Worm (Caenorhabditis elegans) whole organism, L1 larva: Measurements from ENCODE around the gene F54D12.1.

Experiments used
- dpl-1 ChIP-seq, 3 experiments: fragments of 150-350 bp in 2 of 3; sonication (generic microtip) in 1 of 3; optimal IDR thresholded peaks; 2 replicates each; lab custom pipeline; 2014 to 2017; ENCODE audit warnings: missing biosample characterization in 3 of 3, missing genetic modification characterization in 3 of 3, missing genetic modification reagents in 3 of 3
- egl-27 ChIP-seq, 2 experiments: fragments of 150-350 bp in 1 of 2; sonication (generic microtip); optimal IDR thresholded peaks; 3 replicates each; lab custom pipeline; 2017 to 2018; ENCODE audit warnings: missing biosample characterization in 2 of 2, missing genetic modification characterization in 2 of 2, missing genetic modification reagents in 2 of 2
- ets-5 ChIP-seq: fragments of 200-800 bp; sonication (Bioruptor generic); IDR thresholded peaks from 2 replicates; pipeline ENCODE4 v1.3.6; 2022; ENCODE audit warnings: missing genetic modification characterization, missing compliant biosample characterization
- lin-13 ChIP-seq: fragments of 150-350 bp; optimal IDR thresholded peaks from 2 replicates; lab custom pipeline; 2014; ENCODE audit warnings: missing biosample characterization, missing genetic modification reagents, missing genetic modification characterization
- mef-2 ChIP-seq: fragments of 150-350 bp; optimal IDR thresholded peaks from 2 replicates; lab custom pipeline; 2014; ENCODE audit warnings: missing biosample characterization, missing genetic modification characterization
- nhr-237 ChIP-seq: fragments of 150-350 bp; optimal IDR thresholded peaks from 2 replicates; lab custom pipeline; 2014; ENCODE audit warnings: missing biosample characterization, missing genetic modification characterization
- rnt-1 ChIP-seq: sonication (generic microtip); optimal IDR thresholded peaks from 2 replicates; lab custom pipeline; 2016; ENCODE audit warnings: mild to moderate bottlenecking, missing genetic modification characterization, moderate library complexity, missing compliant biosample characterization
- sup-37 ChIP-seq: fragments of 200-800 bp; sonication (Bioruptor generic); optimal IDR thresholded peaks from 2 replicates; lab custom pipeline; 2018; ENCODE audit warnings: mild to moderate bottlenecking, missing genetic modification characterization, missing compliant biosample characterization
- vab-15 ChIP-seq: sonication (generic microtip); optimal IDR thresholded peaks from 2 replicates; lab custom pipeline; 2017; ENCODE audit warnings: missing genotype, mild to moderate bottlenecking, missing genetic modification characterization, missing compliant biosample characterization

ce11 chrII:1372966-1373365, 27.2 kb upstream of the F54D12.1 start:
- TF ChIP-seq nhr-237: no peak
- no peak for TF ChIP-seq dpl-1 (GFP tag; optimal IDR thresholded peaks at IDR 0.05; lab: Kevin White, UChicago)
- no peak for TF ChIP-seq lin-13 (GFP tag; lab: Kevin White, UChicago)
- no peak for TF ChIP-seq rnt-1 (tag; lab: Kevin White, UChicago)
- no peak for TF ChIP-seq vab-15 (tag; lab: Kevin White, UChicago)
- TF ChIP-seq sup-37: no peak
- TF ChIP-seq mef-2 (tag; lab: Kevin White, UChicago): no peak
- no peak for TF ChIP-seq ets-5
- TF ChIP-seq egl-27 (tag; optimal IDR thresholded peaks at IDR 0.05; lab: Kevin White, UChicago): no peak
